Fruit fly (Drosophila melanogaster): ENCODE data around the gene Ptip.

The Ptip gene

DNA sequence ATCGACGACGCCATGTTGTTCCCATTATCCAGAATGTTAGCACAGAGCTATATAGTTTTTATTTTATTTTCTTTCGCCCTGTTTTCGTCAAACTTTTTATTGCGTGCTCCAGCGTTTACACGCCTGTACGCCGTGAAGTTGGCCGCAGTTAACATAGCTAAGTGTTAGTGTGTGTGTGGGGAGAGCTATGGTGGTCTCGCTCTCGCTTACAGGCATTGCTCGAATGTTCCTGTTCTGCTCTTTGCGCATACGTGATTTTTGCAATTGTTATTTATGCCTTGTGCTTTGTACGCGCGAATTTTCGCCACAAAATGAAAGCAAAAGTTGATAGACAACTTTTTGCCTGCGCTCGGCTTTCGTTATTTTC is 24.9 kb downstream of the Ptip start (continued):
- TF ChIP-seq en (GFP tag; optimal IDR thresholded peaks at IDR 0.05) (no peak), YL-1 (GFP tag; optimal IDR thresholded peaks at IDR 0.05) (peak; percentile 92), CG9932 (GFP tag; IDR thresholded peaks at IDR 0.05) (peak; percentile 51; the same call in 1 of the 2 replicates), gro (GFP tag; optimal IDR thresholded peaks at IDR 0.05) (no peak), CG10979 (tag; optimal IDR thresholded peaks at IDR 0.05) (no peak), CG3407 (GFP tag; optimal IDR thresholded peaks at IDR 0.05) (no peak), CG10209 (GFP tag; optimal IDR thresholded peaks at IDR 0.05) (no peak), Camta (GFP tag; optimal IDR thresholded peaks at IDR 0.05) (no peak), Ravus (GFP tag; IDR thresholded peaks at IDR 0.05) (no peak), Adf1 (GFP tag; IDR thresholded peaks at IDR 0.05) (peak; percentile 44; the same call in 1 of the 2 replicates), org-1 (GFP tag; optimal IDR thresholded peaks at IDR 0.05) (no peak), CG12155 (GFP tag; optimal IDR thresholded peaks at IDR 0.05) (no peak), psq (GFP tag; optimal IDR thresholded peaks at IDR 0.05) (peak; percentile 99), CG11085 (GFP tag; IDR thresholded peaks at IDR 0.05) (no peak), MTF-1 (GFP tag; optimal IDR thresholded peaks at IDR 0.05; ENCODE audit: borderline replicate concordance) (peak; percentile 64), CG4730 (GFP tag; IDR thresholded peaks at IDR 0.05) (no peak), CG18599 (GFP tag; optimal IDR thresholded peaks at IDR 0.05) (peak; percentile 24), btn (GFP tag; optimal IDR thresholded peaks at IDR 0.05) (no peak), Sox100B (GFP tag; optimal IDR thresholded peaks at IDR 0.05) (no peak), Sry-δ (GFP tag; optimal IDR thresholded peaks at IDR 0.05) (peak; percentile 17), CG15073 (GFP tag; optimal IDR thresholded peaks at IDR 0.05) (no peak), CG12299 (tag; optimal IDR thresholded peaks at IDR 0.05) (no peak), Ptx1 (GFP tag; IDR thresholded peaks at IDR 0.05) (no peak), CG10959 (GFP tag; IDR thresholded peaks at IDR 0.05) (0 out of 2 replicates have a peak, but pooled peaks have one; percentile 28), fd3F (GFP tag; optimal IDR thresholded peaks at IDR 0.05) (no peak), HLH3B (GFP tag; IDR thresholded peaks at IDR 0.05) (no peak), BEAF-32 (GFP tag; optimal IDR thresholded peaks at IDR 0.05) (peak; percentile 8), CTCF (GFP tag; optimal IDR thresholded peaks at IDR 0.05) (no peak), Sox102F (GFP tag; optimal IDR thresholded peaks at IDR 0.05) (no peak), esg (GFP tag; conservative IDR thresholded peaks at IDR 0.05) (no peak), jigr1 (GFP tag; IDR thresholded peaks at IDR 0.05) (no peak), Dek (tag; optimal IDR thresholded peaks at IDR 0.05) (no peak), bsh (GFP tag; optimal IDR thresholded peaks at IDR 0.05) (no peak), HHEX (GFP tag; optimal IDR thresholded peaks at IDR 0.05) (peak; percentile 39), unpg (GFP tag; optimal IDR thresholded peaks at IDR 0.05) (no peak), CG4282 (GFP tag; optimal IDR thresholded peaks at IDR 0.05) (no peak), Dfd (GFP tag; optimal IDR thresholded peaks at IDR 0.05) (no peak), CrebB (tag; optimal IDR thresholded peaks at IDR 0.05) (no peak), ash1 (GFP tag; optimal IDR thresholded peaks at IDR 0.05) (no peak), CG33557 (GFP tag; optimal IDR thresholded peaks at IDR 0.05) (peak; percentile 37), gt (GFP tag; IDR thresholded peaks at IDR 0.05) (peak; percentile 45; the same call in 1 of the 2 replicates), Hmr (GFP tag; optimal IDR thresholded peaks at IDR 0.05) (peak; percentile 41), CG14441 (GFP tag; IDR thresholded peaks at IDR 0.05) (peak; percentile 50; the same call in 1 of the 2 replicates), jing (GFP tag; optimal IDR thresholded peaks at IDR 0.05) (no peak), eyg (GFP tag; optimal IDR thresholded peaks at IDR 0.05) (no peak), inv (GFP tag; IDR thresholded peaks at IDR 0.05; ENCODE audit: partially characterized antibody) (no peak), BtbVII (GFP tag; optimal IDR thresholded peaks at IDR 0.05) (no peak), CG11723 (GFP tag; optimal IDR thresholded peaks at IDR 0.05) (no peak), crol (GFP tag; IDR thresholded peaks at IDR 0.05) (no peak), CG4617 (GFP tag; optimal IDR thresholded peaks at IDR 0.05; ENCODE audit: borderline replicate concordance) (peak; percentile 56), D19A (tag; optimal IDR thresholded peaks at IDR 0.05) (no peak), nom (GFP tag; optimal IDR thresholded peaks at IDR 0.05) (peak; percentile 42)
